Worm (Caenorhabditis elegans) whole organism, young adult: ENCODE results near the gene wrt-6.

Experiments
- B0261.1 ChIP-seq: sonication (generic microtip); optimal IDR thresholded peaks from 2 replicates; lab custom pipeline; 2016; ENCODE audit warnings: mild to moderate bottlenecking, missing genetic modification characterization, moderate library complexity, missing compliant biosample characterization
- C06A6.2 ChIP-seq: fragments of 200-800 bp; sonication (Bioruptor generic); conservative IDR thresholded peaks from 2 replicates; pipeline ENCODE4 v1.3.6; 2022; ENCODE audit warnings: missing genetic modification characterization, missing compliant biosample characterization
- C17E4.6 ChIP-seq: fragments of 200-800 bp; sonication (Bioruptor generic); IDR thresholded peaks from 2 replicates; pipeline ENCODE4 v1.3.6; 2022; ENCODE audit warnings: missing genetic modification reagents, missing genetic modification characterization, missing compliant biosample characterization
- D2030.7 ChIP-seq: fragments of 200-800 bp; sonication (Bioruptor generic); IDR thresholded peaks from 2 replicates; pipeline ENCODE4 v1.3.6; 2022; ENCODE audit warnings: missing genetic modification reagents, missing genetic modification characterization, missing compliant biosample characterization
- F23B12.7 ChIP-seq: sonication (generic microtip); optimal IDR thresholded peaks from 2 replicates; lab custom pipeline; 2017; ENCODE audit warnings: missing genetic modification characterization, mild to moderate bottlenecking, missing compliant biosample characterization, antibody characterized with exemption, moderate library complexity; ENCODE audit not compliant: insufficient read depth
- F39B2.1 ChIP-seq: fragments of 200-800 bp; sonication (Bioruptor generic); IDR thresholded peaks from 2 replicates; pipeline ENCODE4 v1.3.6; 2022; ENCODE audit warnings: missing genetic modification reagents, missing genetic modification characterization, missing compliant biosample characterization
- F49E8.2 ChIP-seq: sonication (generic microtip); optimal IDR thresholded peaks from 3 replicates; lab custom pipeline; 2017; ENCODE audit warnings: missing genetic modification characterization, mild to moderate bottlenecking, missing compliant biosample characterization, antibody characterized with exemption, moderate library complexity; ENCODE audit not compliant: insufficient read depth
- F55B11.4 ChIP-seq: sonication (generic microtip); optimal IDR thresholded peaks from 2 replicates; lab custom pipeline; 2016; ENCODE audit warnings: missing compliant biosample characterization, missing genetic modification characterization, borderline replicate concordance; ENCODE audit not compliant: insufficient read depth
- F57C9.4 ChIP-seq: sonication (generic microtip); optimal IDR thresholded peaks from 2 replicates; lab custom pipeline; 2017; ENCODE audit warnings: mild to moderate bottlenecking, missing genetic modification characterization, missing compliant biosample characterization
- K11D2.4 ChIP-seq: fragments of 200-800 bp; sonication (Bioruptor generic); IDR thresholded peaks from 2 replicates; pipeline ENCODE4 v1.3.6; 2022; ENCODE audit warnings: missing genetic modification reagents, missing genetic modification characterization, missing compliant biosample characterization
- Y53G8AR.9 ChIP-seq: fragments of 200-800 bp; sonication (Bioruptor generic); conservative IDR thresholded peaks from 2 replicates; pipeline ENCODE4 v1.3.6; 2022; ENCODE audit warnings: missing genetic modification reagents, missing genetic modification characterization, missing compliant biosample characterization
- Y67H2A.10 ChIP-seq: fragments of 200-800 bp; sonication (Bioruptor generic); conservative IDR thresholded peaks from 2 replicates; pipeline ENCODE4 v1.3.6; 2022; ENCODE audit warnings: missing genetic modification reagents, missing genetic modification characterization, missing compliant biosample characterization
- akir-1 ChIP-seq: fragments of 200-800 bp; sonication (Bioruptor generic); optimal IDR thresholded peaks from 2 replicates; lab custom pipeline; 2018; ENCODE audit warnings: mild to moderate bottlenecking, missing genetic modification characterization, moderate library complexity, missing compliant biosample characterization
- attf-5 ChIP-seq: fragments of 200-800 bp; sonication (Bioruptor generic); optimal IDR thresholded peaks from 2 replicates; lab custom pipeline; 2018; ENCODE audit warnings: mild to moderate bottlenecking, missing genetic modification characterization, missing compliant biosample characterization
- ceh-100 ChIP-seq: fragments of 200-800 bp; sonication (Bioruptor generic); IDR thresholded peaks from 2 replicates; pipeline ENCODE4 v1.3.6; 2022; ENCODE audit warnings: missing genetic modification reagents, missing genetic modification characterization, missing compliant biosample characterization
- ceh-40 ChIP-seq: fragments of 200-800 bp; sonication (Bioruptor generic); IDR thresholded peaks from 2 replicates; pipeline ENCODE4 v1.3.6; 2022; ENCODE audit warnings: missing genetic modification characterization, missing compliant biosample characterization
- ceh-58 ChIP-seq: fragments of 200-800 bp; sonication (Bioruptor generic); IDR thresholded peaks from 2 replicates; pipeline ENCODE4 v1.3.6; 2022; ENCODE audit warnings: missing genetic modification characterization, missing compliant biosample characterization
- die-1 ChIP-seq: sonication (generic microtip); optimal IDR thresholded peaks from 2 replicates; lab custom pipeline; 2016; ENCODE audit warnings: missing genotype, mild to moderate bottlenecking, missing genetic modification characterization, missing compliant biosample characterization
- dpff-1 ChIP-seq: sonication (generic microtip); optimal IDR thresholded peaks from 2 replicates; lab custom pipeline; 2017; ENCODE audit warnings: mild to moderate bottlenecking, missing genetic modification characterization, missing compliant biosample characterization
- egl-44 ChIP-seq: fragments of 200-800 bp; sonication (Bioruptor generic); IDR thresholded peaks from 2 replicates; pipeline ENCODE4 v1.3.6; 2022; ENCODE audit warnings: missing genetic modification reagents, missing genetic modification characterization, missing compliant biosample characterization
- ets-4 ChIP-seq: fragments of 200-800 bp; sonication (Bioruptor generic); optimal IDR thresholded peaks from 2 replicates; lab custom pipeline; 2018; ENCODE audit warnings: mild to moderate bottlenecking, missing genetic modification characterization, missing compliant biosample characterization
- lag-1 ChIP-seq: fragments of 200-800 bp; sonication (Bioruptor generic); IDR thresholded peaks from 2 replicates; pipeline ENCODE4 v1.3.6; 2022; ENCODE audit warnings: missing genetic modification reagents, missing genetic modification characterization, missing compliant biosample characterization
- lin-40 ChIP-seq: sonication (generic microtip); optimal IDR thresholded peaks from 2 replicates; lab custom pipeline; 2016; ENCODE audit warnings: missing genetic modification characterization, mild to moderate bottlenecking, missing compliant biosample characterization, missing genotype, missing genetic modification reagents
- madf-8 ChIP-seq: fragments of 200-800 bp; sonication (Bioruptor generic); conservative IDR thresholded peaks from 2 replicates; pipeline ENCODE4 v1.3.6; 2022; ENCODE audit warnings: missing genetic modification reagents, missing genetic modification characterization, missing compliant biosample characterization
- mcd-1 ChIP-seq: fragments of 200-800 bp; sonication (Bioruptor generic); IDR thresholded peaks from 2 replicates; pipeline ENCODE4 v1.3.6; 2022; ENCODE audit warnings: missing genetic modification reagents, missing genetic modification characterization, missing compliant biosample characterization
- nfyb-1 ChIP-seq: fragments of 200-800 bp; sonication (Bioruptor generic); IDR thresholded peaks from 2 replicates; pipeline ENCODE4 v1.3.6; 2022; ENCODE audit warnings: missing genetic modification reagents, missing genetic modification characterization, missing compliant biosample characterization
- nhr-27 ChIP-seq: fragments of 200-800 bp; sonication (Bioruptor generic); optimal IDR thresholded peaks from 2 replicates; lab custom pipeline; 2018; ENCODE audit warnings: mild to moderate bottlenecking, missing genetic modification characterization, moderate library complexity, missing compliant biosample characterization
- nhr-90 ChIP-seq: sonication (generic microtip); optimal IDR thresholded peaks from 2 replicates; lab custom pipeline; 2016; ENCODE audit warnings: missing genotype, mild to moderate bottlenecking, missing genetic modification characterization, missing compliant biosample characterization
- rec-8 ChIP-seq, 2 experiments: sonication (generic microtip); optimal IDR thresholded peaks; 2 replicates each; lab custom pipeline; 2016; ENCODE audit warnings: mild to moderate bottlenecking in 2 of 2, missing genetic modification characterization in 2 of 2, missing genetic modification reagents in 2 of 2, missing genotype in 2 of 2, missing biosample characterization in 1 of 2, missing compliant biosample characterization in 1 of 2, moderate library complexity in 1 of 2
- tlf-1 ChIP-seq: fragments of 200-800 bp; sonication (Bioruptor generic); optimal IDR thresholded peaks from 2 replicates; lab custom pipeline; 2018; ENCODE audit warnings: mild to moderate bottlenecking, missing genetic modification characterization, missing compliant biosample characterization
- xnd-1 ChIP-seq: sonication (generic microtip); optimal IDR thresholded peaks from 2 replicates; lab custom pipeline; 2016; ENCODE audit warnings: missing genotype, missing genetic modification reagents, missing genetic modification characterization, missing compliant biosample characterization
- ztf-18 ChIP-seq: sonication (generic microtip); optimal IDR thresholded peaks from 2 replicates; lab custom pipeline; 2016; ENCODE audit warnings: missing genotype, mild to moderate bottlenecking, missing genetic modification characterization, missing compliant biosample characterization
- ztf-22 ChIP-seq: fragments of 200-800 bp; sonication (Bioruptor generic); optimal IDR thresholded peaks from 2 replicates; lab custom pipeline; 2018; ENCODE audit warnings: mild to moderate bottlenecking, missing genetic modification characterization, moderate library complexity, missing compliant biosample characterization
- ztf-28 ChIP-seq: fragments of 200-800 bp; sonication (Bioruptor generic); IDR thresholded peaks from 2 replicates; pipeline ENCODE4 v1.3.6; 2022; ENCODE audit warnings: missing genetic modification reagents, missing genetic modification characterization, missing compliant biosample characterization
- ztf-6 ChIP-seq: fragments of 200-800 bp; sonication (Bioruptor generic); IDR thresholded peaks from 2 replicates; pipeline ENCODE4 v1.3.6; 2022; ENCODE audit warnings: missing genetic modification reagents, missing genetic modification characterization, missing compliant biosample characterization

wrt-6 gene

ce11 chrX:3443526-3443925 is 36.5 kb upstream of the wrt-6 start, which contains the start of gene ZK813.2:
ZK813.2 (plus strand) TSS chrX:3443826.
- no peak for TF ChIP-seq F57C9.4 (tag; lab: Kevin White, UChicago)
- TF ChIP-seq Y67H2A.10 (GFP tag; lab: Robert Waterston, UW) = no peak
- no peak for TF ChIP-seq D2030.7 (GFP tag; lab: Robert Waterston, UW)
- no peak for TF ChIP-seq egl-44 (GFP tag; lab: Robert Waterston, UW)
- no peak for TF ChIP-seq akir-1
- TF ChIP-seq F55B11.4 (tag; lab: Kevin White, UChicago) = no peak

ce11 chrX:3444514-3444913 is 35.5 kb upstream of the wrt-6 start, which contains the start of gene ZK813.7:
ZK813.7 (plus strand) TSS chrX:3444814.
- TF ChIP-seq Y53G8AR.9 (GFP tag; lab: Robert Waterston, UW) (no peak), tlf-1 (GFP tag; lab: Kevin White, UChicago) (no peak), xnd-1 (no peak), lin-40 (tag; lab: Kevin White, UChicago) (no peak), madf-8 (GFP tag; lab: Robert Waterston, UW) (no peak), mcd-1 (GFP tag; lab: Robert Waterston, UW) (no peak), die-1 (tag; lab: Kevin White, UChicago) (no peak), B0261.1 (no peak)
- TF ChIP-seq, all 124 proteins: peak for 0

- TF ChIP-seq dpff-1 (tag; lab: Kevin White, UChicago) (no peak), Y53G8AR.9 (GFP tag; lab: Robert Waterston, UW) (no peak), rec-8 (tag; optimal IDR thresholded peaks at IDR 0.05; lab: Kevin White, UChicago) (no peak), lag-1 (GFP tag; lab: Robert Waterston, UW) (no peak), F23B12.7 (tag; lab: Kevin White, UChicago) (no peak), ztf-28 (GFP tag; lab: Robert Waterston, UW) (no peak), madf-8 (GFP tag; lab: Robert Waterston, UW) (no peak), F39B2.1 (GFP tag; lab: Robert Waterston, UW) (no peak)
Measured at ce11 chrX:3446011-3446410, 34.0 kb upstream of the wrt-6 start, which contains the start of gene ZK813.1. ZK813.1 (plus strand) TSS chrX:3446311.

ce11 chrX:3451122-3451521 is 28.9 kb upstream of the wrt-6 start, which contains the start of gene ZK813.5:
ZK813.5 (minus strand) TSS chrX:3451222.
- TF ChIP-seq ceh-58 (GFP tag; lab: Robert Waterston, UW) (no peak), ztf-18 (no peak), ztf-22 (GFP tag; lab: Kevin White, UChicago) (no peak), nfyb-1 (no peak), akir-1 (no peak), ceh-40 (no peak), nhr-90 (tag; lab: Kevin White, UChicago) (no peak), F23B12.7 (tag; lab: Kevin White, UChicago) (no peak), nhr-27 (no peak), ztf-6 (GFP tag; lab: Robert Waterston, UW) (no peak), K11D2.4 (GFP tag; lab: Robert Waterston, UW) (no peak), C06A6.2 (GFP tag; lab: Robert Waterston, UW) (no peak), C17E4.6 (GFP tag; lab: Robert Waterston, UW) (no peak)

- no peak for TF ChIP-seq F49E8.2 (tag; lab: Kevin White, UChicago)
- TF ChIP-seq Y53G8AR.9 (GFP tag; lab: Robert Waterston, UW) = no peak
- TF ChIP-seq ets-4 (GFP tag; lab: Kevin White, UChicago) = no peak
- no peak for TF ChIP-seq ceh-100 (GFP tag; lab: Robert Waterston, UW)
- TF ChIP-seq lag-1 (GFP tag; lab: Robert Waterston, UW) = no peak
- no peak for TF ChIP-seq attf-5
Measured at ce11 chrX:3453870-3454269, 26.2 kb upstream of the wrt-6 start.
